Worm (Caenorhabditis elegans): ENCODE results near the gene rsf-1.

DNA sequence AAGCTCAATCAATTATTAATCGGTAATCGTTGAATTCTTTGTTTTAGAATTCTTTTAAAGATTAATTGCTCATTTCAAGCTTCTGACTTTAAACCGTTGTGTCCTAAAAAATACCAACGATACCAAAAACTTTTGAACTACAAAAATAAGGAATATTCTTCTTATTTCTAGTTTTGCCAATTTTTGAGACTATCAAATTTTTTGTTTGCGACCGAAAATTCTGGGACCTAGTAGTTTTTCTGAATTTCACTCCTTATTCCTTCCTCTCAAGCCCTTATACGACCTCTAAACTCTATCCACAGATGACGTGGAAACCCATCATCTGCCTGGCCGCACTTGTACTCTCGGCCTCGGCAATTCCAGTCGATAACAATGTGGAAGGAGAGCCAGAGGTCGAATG, 37.4 kb upstream of the rsf-1 start, which contains the start of gene cut-1:
- TF ChIP-seq ets-7 (tag; optimal IDR thresholded peaks at IDR 0.05) (no peak), tbx-11 (GFP tag; IDR thresholded peaks at IDR 0.05) (no peak), flt-1 (GFP tag; IDR thresholded peaks at IDR 0.05) (no peak), aly-1 (tag; optimal IDR thresholded peaks at IDR 0.05) (no peak), sea-1 (GFP tag; conservative IDR thresholded peaks at IDR 0.05) (no peak), ama-1 (optimal IDR thresholded peaks at IDR 0.05) (no peak), B0310.2 (tag; optimal IDR thresholded peaks at IDR 0.05) (no peak), F13C5.2 (tag; optimal IDR thresholded peaks at IDR 0.05) (no peak), tra-4 (tag; optimal IDR thresholded peaks at IDR 0.05) (no peak)

All from whole organism, early embryonic.